Fruit fly (Drosophila melanogaster): ENCODE results near the gene shps.

DNA sequence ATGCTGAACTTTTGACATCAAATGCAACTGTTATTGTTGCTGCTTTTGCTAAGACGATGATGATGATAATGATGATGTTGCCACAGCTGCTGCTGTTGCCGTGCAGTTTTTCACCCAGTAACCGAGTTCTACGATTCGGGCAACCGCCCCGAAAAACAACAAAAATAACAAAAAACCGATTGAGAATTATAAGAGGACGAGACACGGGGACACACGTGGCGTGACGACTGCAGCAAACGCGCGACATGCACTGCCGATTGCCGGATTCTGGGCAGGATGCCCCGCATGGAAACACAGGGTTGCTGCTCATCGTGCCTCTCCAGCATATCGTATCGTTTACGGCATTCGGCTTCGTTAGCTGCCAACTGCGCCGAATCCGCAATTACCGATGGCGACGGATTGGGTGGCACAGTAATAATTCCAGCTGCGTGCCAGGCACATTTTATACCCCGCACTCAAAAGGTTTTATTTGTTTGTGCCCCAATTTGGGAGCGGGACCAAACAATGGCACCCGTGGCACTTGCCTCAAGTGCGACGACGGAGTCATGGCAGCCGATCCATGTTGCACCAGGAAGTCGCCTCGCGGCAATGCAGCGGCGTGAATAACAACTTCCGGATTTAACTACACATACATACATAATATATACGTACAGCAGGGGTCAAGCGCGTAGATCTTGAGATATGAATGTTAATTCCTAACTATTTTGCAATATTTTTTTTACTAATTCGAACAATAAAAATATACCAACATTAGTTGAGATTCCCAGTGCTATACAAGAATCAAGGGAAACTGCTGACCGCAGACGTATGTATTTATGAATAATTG, 15.6 kb upstream of the shps start:
- TF ChIP-seq CG32121 (GFP tag; IDR thresholded peaks at IDR 0.05) (no peak), gl (tag; optimal IDR thresholded peaks at IDR 0.05) (no peak), CG13204 (GFP tag; optimal IDR thresholded peaks at IDR 0.05) (no peak), Pif1A (GFP tag; optimal IDR thresholded peaks at IDR 0.05) (peak; percentile 49), D1 (tag; optimal IDR thresholded peaks at IDR 0.05) (no peak), rn (GFP tag; IDR thresholded peaks at IDR 0.05) (no peak), CG15710 (tag; optimal IDR thresholded peaks at IDR 0.05) (no peak), CG8301 (tag; optimal IDR thresholded peaks at IDR 0.05) (peak; percentile 20), CG12605 (GFP tag; IDR thresholded peaks at IDR 0.05) (no peak), CG10348 (GFP tag; IDR thresholded peaks at IDR 0.05) (no peak), Snoo (tag; optimal IDR thresholded peaks at IDR 0.05) (no peak), CG34367 (tag; optimal IDR thresholded peaks at IDR 0.05) (no peak)
